Worm (Caenorhabditis elegans) whole organism, young adult: ENCODE data around the gene F13H8.3.

ENCODE experiments used
- C06A6.2 ChIP-seq: fragments of 200-800 bp; sonication (Bioruptor generic); conservative IDR thresholded peaks from 2 replicates; pipeline ENCODE4 v1.3.6; 2022; ENCODE audit warnings: missing genetic modification characterization, missing compliant biosample characterization
- C17E4.6 ChIP-seq: fragments of 200-800 bp; sonication (Bioruptor generic); IDR thresholded peaks from 2 replicates; pipeline ENCODE4 v1.3.6; 2022; ENCODE audit warnings: missing genetic modification reagents, missing genetic modification characterization, missing compliant biosample characterization
- D2030.7 ChIP-seq: fragments of 200-800 bp; sonication (Bioruptor generic); IDR thresholded peaks from 2 replicates; pipeline ENCODE4 v1.3.6; 2022; ENCODE audit warnings: missing genetic modification reagents, missing genetic modification characterization, missing compliant biosample characterization
- F22D6.2 ChIP-seq: sonication (generic microtip); optimal IDR thresholded peaks from 2 replicates; lab custom pipeline; 2016; ENCODE audit warnings: mild to moderate bottlenecking, missing genetic modification characterization, missing compliant biosample characterization
- F23B12.7 ChIP-seq: sonication (generic microtip); optimal IDR thresholded peaks from 2 replicates; lab custom pipeline; 2017; ENCODE audit warnings: missing genetic modification characterization, mild to moderate bottlenecking, missing compliant biosample characterization, antibody characterized with exemption, moderate library complexity; ENCODE audit not compliant: insufficient read depth
- F55B11.4 ChIP-seq: sonication (generic microtip); optimal IDR thresholded peaks from 2 replicates; lab custom pipeline; 2016; ENCODE audit warnings: missing compliant biosample characterization, missing genetic modification characterization, borderline replicate concordance; ENCODE audit not compliant: insufficient read depth
- F57A8.1 ChIP-seq: fragments of 200-800 bp; sonication (Bioruptor generic); optimal IDR thresholded peaks from 2 replicates; lab custom pipeline; 2018; ENCODE audit warnings: mild to moderate bottlenecking, missing genetic modification characterization, moderate library complexity, missing compliant biosample characterization
- T07F8.4 ChIP-seq: sonication (generic microtip); optimal IDR thresholded peaks from 2 replicates; lab custom pipeline; 2016; ENCODE audit warnings: mild to moderate bottlenecking, missing genetic modification characterization, moderate library complexity, missing compliant biosample characterization
- Y53G8AR.9 ChIP-seq: fragments of 200-800 bp; sonication (Bioruptor generic); conservative IDR thresholded peaks from 2 replicates; pipeline ENCODE4 v1.3.6; 2022; ENCODE audit warnings: missing genetic modification reagents, missing genetic modification characterization, missing compliant biosample characterization
- Y56A3A.18 ChIP-seq: fragments of 200-800 bp; sonication (Bioruptor generic); IDR thresholded peaks from 2 replicates; pipeline ENCODE4 v1.3.6; 2022; ENCODE audit warnings: missing genetic modification reagents, missing genetic modification characterization, missing compliant biosample characterization
- Y79H2A.3 ChIP-seq: fragments of 200-800 bp; sonication (Bioruptor generic); conservative IDR thresholded peaks from 2 replicates; pipeline ENCODE4 v1.3.6; 2022; ENCODE audit warnings: missing genetic modification reagents, missing genetic modification characterization, missing compliant biosample characterization
- aptf-3 ChIP-seq: fragments of 200-800 bp; sonication (Bioruptor generic); IDR thresholded peaks from 2 replicates; pipeline ENCODE4 v1.3.6; 2022; ENCODE audit warnings: missing genetic modification characterization, missing compliant biosample characterization
- atf-7 ChIP-seq: sonication (generic microtip); optimal IDR thresholded peaks from 2 replicates; lab custom pipeline; 2017; ENCODE audit warnings: mild to moderate bottlenecking, missing genetic modification characterization, missing compliant biosample characterization
- attf-3 ChIP-seq: fragments of 200-800 bp; sonication (Bioruptor generic); conservative IDR thresholded peaks from 2 replicates; pipeline ENCODE4 v1.3.6; 2022; ENCODE audit warnings: missing genetic modification reagents, missing genetic modification characterization, missing compliant biosample characterization
- attf-5 ChIP-seq: fragments of 200-800 bp; sonication (Bioruptor generic); optimal IDR thresholded peaks from 2 replicates; lab custom pipeline; 2018; ENCODE audit warnings: mild to moderate bottlenecking, missing genetic modification characterization, missing compliant biosample characterization
- cebp-2 ChIP-seq: fragments of 200-800 bp; sonication (Bioruptor generic); IDR thresholded peaks from 2 replicates; pipeline ENCODE4 v1.3.6; 2022; ENCODE audit warnings: missing genetic modification characterization, missing compliant biosample characterization
- ceh-58 ChIP-seq: fragments of 200-800 bp; sonication (Bioruptor generic); IDR thresholded peaks from 2 replicates; pipeline ENCODE4 v1.3.6; 2022; ENCODE audit warnings: missing genetic modification characterization, missing compliant biosample characterization
- ceh-91 ChIP-seq: fragments of 200-800 bp; sonication (Bioruptor generic); IDR thresholded peaks from 2 replicates; pipeline ENCODE4 v1.3.6; 2022; ENCODE audit warnings: missing genetic modification reagents, missing genetic modification characterization, missing compliant biosample characterization
- die-1 ChIP-seq: sonication (generic microtip); optimal IDR thresholded peaks from 2 replicates; lab custom pipeline; 2016; ENCODE audit warnings: missing genotype, mild to moderate bottlenecking, missing genetic modification characterization, missing compliant biosample characterization
- dox-1 ChIP-seq: fragments of 200-800 bp; sonication (Bioruptor generic); IDR thresholded peaks from 2 replicates; pipeline ENCODE4 v1.3.6; 2022; ENCODE audit warnings: missing genetic modification reagents, missing genetic modification characterization, missing compliant biosample characterization
- dpff-1 ChIP-seq: sonication (generic microtip); optimal IDR thresholded peaks from 2 replicates; lab custom pipeline; 2017; ENCODE audit warnings: mild to moderate bottlenecking, missing genetic modification characterization, missing compliant biosample characterization
- hmg-1.2 ChIP-seq: fragments of 200-800 bp; sonication (Bioruptor generic); IDR thresholded peaks from 2 replicates; pipeline ENCODE4 v1.3.6; 2022; ENCODE audit warnings: missing genetic modification reagents, missing genetic modification characterization, missing compliant biosample characterization
- madf-8 ChIP-seq: fragments of 200-800 bp; sonication (Bioruptor generic); conservative IDR thresholded peaks from 2 replicates; pipeline ENCODE4 v1.3.6; 2022; ENCODE audit warnings: missing genetic modification reagents, missing genetic modification characterization, missing compliant biosample characterization
- mxl-1 ChIP-seq: sonication (generic microtip); optimal IDR thresholded peaks from 2 replicates; lab custom pipeline; 2016; ENCODE audit warnings: missing genetic modification characterization, missing compliant biosample characterization
- nhr-179 ChIP-seq: sonication (generic microtip); optimal IDR thresholded peaks from 2 replicates; lab custom pipeline; 2016; ENCODE audit warnings: mild to moderate bottlenecking, missing genetic modification characterization, missing compliant biosample characterization
- nhr-80 ChIP-seq: sonication (generic microtip); optimal IDR thresholded peaks from 2 replicates; lab custom pipeline; 2016; ENCODE audit warnings: missing genetic modification characterization, missing compliant biosample characterization
- rpc-1 ChIP-seq, 2 experiments: fragments of 150-350 bp in 1 of 2; sonication (generic microtip) in 1 of 2; optimal IDR thresholded peaks; 2 replicates each; lab custom pipeline; 2014 to 2018; ENCODE audit warnings: missing biosample characterization in 1 of 2, missing genetic modification characterization in 1 of 2, missing genetic modification reagents in 1 of 2, missing genotype in 1 of 2
- sdz-38 ChIP-seq: sonication (generic microtip); optimal IDR thresholded peaks from 2 replicates; lab custom pipeline; 2016; ENCODE audit warnings: missing genotype, missing genetic modification characterization, missing compliant biosample characterization
- snpc-1.1 ChIP-seq: sonication (generic microtip); optimal IDR thresholded peaks from 2 replicates; lab custom pipeline; 2017; ENCODE audit warnings: missing genetic modification characterization, mild to moderate bottlenecking, missing compliant biosample characterization, antibody characterized with exemption, moderate library complexity, missing genotype, missing genetic modification reagents; ENCODE audit not compliant: insufficient read depth
- snpc-1.3 ChIP-seq: sonication (generic microtip); optimal IDR thresholded peaks from 2 replicates; lab custom pipeline; 2017; ENCODE audit warnings: missing genetic modification characterization, mild to moderate bottlenecking, missing compliant biosample characterization, antibody characterized with exemption, moderate library complexity, missing genotype, missing genetic modification reagents; ENCODE audit not compliant: insufficient read depth
- sptf-2 ChIP-seq: fragments of 200-800 bp; sonication (Bioruptor generic); optimal IDR thresholded peaks from 2 replicates; lab custom pipeline; 2018; ENCODE audit warnings: mild to moderate bottlenecking, missing genetic modification characterization, missing compliant biosample characterization
- tbp1 ChIP-seq: fragments of 200-800 bp; sonication (Bioruptor generic); optimal IDR thresholded peaks from 2 replicates; lab custom pipeline; 2018; ENCODE audit warnings: mild to moderate bottlenecking, missing genetic modification characterization, missing compliant biosample characterization
- tlf-1 ChIP-seq: fragments of 200-800 bp; sonication (Bioruptor generic); optimal IDR thresholded peaks from 2 replicates; lab custom pipeline; 2018; ENCODE audit warnings: mild to moderate bottlenecking, missing genetic modification characterization, missing compliant biosample characterization
- ztf-3 ChIP-seq: fragments of 200-800 bp; sonication (Bioruptor generic); optimal IDR thresholded peaks from 2 replicates; lab custom pipeline; 2018; ENCODE audit warnings: mild to moderate bottlenecking, missing genetic modification characterization, missing compliant biosample characterization

The F13H8.3 gene

ce11 chrII:6263685-6264084, at the start of gene F13H8.3:
TSS of gene F13H8.3 (plus strand) at chrII:6263985.
- TF ChIP-seq aptf-3 (GFP tag; lab: Robert Waterston, UW) (no peak), Y53G8AR.9 (no peak), tbp1 (GFP tag; lab: Kevin White, UChicago) (no peak)
- TF ChIP-seq, all 124 proteins: peak for 0

- no peak for TF ChIP-seq dpff-1 (tag; lab: Kevin White, UChicago)
- no peak for TF ChIP-seq cebp-2 (GFP tag; lab: Robert Waterston, UW)
- no peak for TF ChIP-seq F22D6.2
- no peak for TF ChIP-seq madf-8 (GFP tag; lab: Robert Waterston, UW)
- no peak for TF ChIP-seq snpc-1.3 (tag; lab: Kevin White, UChicago)
- TF ChIP-seq Y56A3A.18 (GFP tag; lab: Robert Waterston, UW): no peak
- no peak for TF ChIP-seq hmg-1.2
- no peak for TF ChIP-seq ceh-58 (GFP tag; lab: Robert Waterston, UW)
- TF ChIP-seq mxl-1 (tag; lab: Kevin White, UChicago): no peak
- no peak for TF ChIP-seq ztf-3
- no peak for TF ChIP-seq C06A6.2 (GFP tag; lab: Robert Waterston, UW)
- TF ChIP-seq ceh-91 (GFP tag; lab: Robert Waterston, UW): no peak
- no peak for TF ChIP-seq atf-7
- TF ChIP-seq F23B12.7 (tag; lab: Kevin White, UChicago): no peak
- TF ChIP-seq C17E4.6 (GFP tag; lab: Robert Waterston, UW): no peak
- no peak for TF ChIP-seq rpc-1 (optimal IDR thresholded peaks at IDR 0.05; lab: Kevin White, UChicago)
- TF ChIP-seq rpc-1 (tag; optimal IDR thresholded peaks at IDR 0.05; lab: Kevin White, UChicago): no peak
- TF ChIP-seq nhr-80 (tag; lab: Kevin White, UChicago): no peak
- TF ChIP-seq sdz-38 (tag; lab: Kevin White, UChicago): no peak
- no peak for TF ChIP-seq F57A8.1
Observed at ce11 chrII:6219346-6219745, 44.4 kb upstream of the F13H8.3 start, which contains the start of gene mks-2. TSS of gene mks-2 (minus strand) at chrII:6219446.

ce11 chrII:6221470-6221869, 42.3 kb upstream of the F13H8.3 start:
- TF ChIP-seq nhr-179 (no peak), sdz-38 (tag; lab: Kevin White, UChicago) (no peak), die-1 (tag; lab: Kevin White, UChicago) (no peak), D2030.7 (no peak), snpc-1.1 (tag; lab: Kevin White, UChicago) (no peak)

- TF ChIP-seq T07F8.4: no peak
- no peak for TF ChIP-seq dox-1
- no peak for TF ChIP-seq sptf-2 (GFP tag; lab: Kevin White, UChicago)
- TF ChIP-seq tlf-1 (GFP tag; lab: Kevin White, UChicago): no peak
- TF ChIP-seq, all 124 proteins: peak for 0
Observed at ce11 chrII:6222558-6222957, 41.2 kb upstream of the F13H8.3 start, which contains the start of gene C30B5.6. TSS of gene C30B5.6 (minus strand) at chrII:6222658.

- TF ChIP-seq Y79H2A.3: no peak
- no peak for TF ChIP-seq attf-5 (GFP tag; lab: Kevin White, UChicago)
- TF ChIP-seq atf-7: no peak
- TF ChIP-seq attf-3 (GFP tag; lab: Robert Waterston, UW): no peak
- no peak for TF ChIP-seq F55B11.4
- TF ChIP-seq, all 124 proteins: peak for 0
Observed at ce11 chrII:6223755-6224154, 40.0 kb upstream of the F13H8.3 start.
